Worm (Caenorhabditis elegans) whole organism, early embryonic: ENCODE results near the gene K10H10.9.

Experiments used
- ama-1 ChIP-seq: fragments of 150-350 bp; optimal IDR thresholded peaks from 2 replicates; lab custom pipeline; 2014
- ets-7 ChIP-seq: sonication (generic microtip); optimal IDR thresholded peaks from 2 replicates; lab custom pipeline; 2016; ENCODE audit warnings: missing genotype, missing genetic modification characterization, missing compliant biosample characterization

The K10H10.9 gene

ce11 chrII:14470020-14470419 is 44.9 kb downstream of the K10H10.9 start:
- TF ChIP-seq ets-7 (tag; lab: Kevin White, UChicago): no peak
- no peak for TF ChIP-seq ama-1 (lab: Kevin White, UChicago)
